Worm (Caenorhabditis elegans) whole organism, late embryonic: Measurements from ENCODE around the gene scav-4.

Experiments used
- C08G9.2 ChIP-seq: sonication (generic microtip); optimal IDR thresholded peaks from 2 replicates; lab custom pipeline; 2016; ENCODE audit warnings: mild to moderate bottlenecking, missing genetic modification characterization, moderate library complexity, missing compliant biosample characterization
- ets-4 ChIP-seq: sonication (generic microtip); optimal IDR thresholded peaks from 2 replicates; lab custom pipeline; 2016; ENCODE audit warnings: missing genetic modification characterization, missing compliant biosample characterization
- fax-1 ChIP-seq: sonication (generic microtip); optimal IDR thresholded peaks from 2 replicates; lab custom pipeline; 2016; ENCODE audit warnings: missing genotype, missing genetic modification characterization, missing compliant biosample characterization
- fkh-10 ChIP-seq: fragments of 150-350 bp; optimal IDR thresholded peaks from 2 replicates; lab custom pipeline; 2014; ENCODE audit warnings: missing biosample characterization, missing genetic modification reagents, missing genetic modification characterization
- pag-3 ChIP-seq: sonication (generic microtip); optimal IDR thresholded peaks from 2 replicates; lab custom pipeline; 2016; ENCODE audit warnings: missing compliant biosample characterization, missing genetic modification characterization, borderline replicate concordance
- pax-1 ChIP-seq: fragments of 150-350 bp; optimal IDR thresholded peaks from 2 replicates; lab custom pipeline; 2014; ENCODE audit warnings: missing biosample characterization, missing genetic modification characterization
- pha-2 ChIP-seq: sonication (generic microtip); optimal IDR thresholded peaks from 2 replicates; lab custom pipeline; 2017; ENCODE audit warnings: mild to moderate bottlenecking, missing genetic modification characterization, missing compliant biosample characterization
- pha-4 ChIP-seq: fragments of 150-350 bp; optimal IDR thresholded peaks from 2 replicates; lab custom pipeline; 2018; ENCODE audit warnings: missing biosample characterization, missing genetic modification reagents, missing genetic modification characterization
- sdc-2 ChIP-seq: sonication (generic microtip); optimal IDR thresholded peaks from 2 replicates; lab custom pipeline; 2016; ENCODE audit warnings: missing genotype, missing genetic modification characterization, missing compliant biosample characterization
- sox-4 ChIP-seq: sonication (generic microtip); optimal IDR thresholded peaks from 2 replicates; lab custom pipeline; 2017; ENCODE audit warnings: mild to moderate bottlenecking, missing genetic modification characterization, inconsistent platforms, missing compliant biosample characterization

DNA sequence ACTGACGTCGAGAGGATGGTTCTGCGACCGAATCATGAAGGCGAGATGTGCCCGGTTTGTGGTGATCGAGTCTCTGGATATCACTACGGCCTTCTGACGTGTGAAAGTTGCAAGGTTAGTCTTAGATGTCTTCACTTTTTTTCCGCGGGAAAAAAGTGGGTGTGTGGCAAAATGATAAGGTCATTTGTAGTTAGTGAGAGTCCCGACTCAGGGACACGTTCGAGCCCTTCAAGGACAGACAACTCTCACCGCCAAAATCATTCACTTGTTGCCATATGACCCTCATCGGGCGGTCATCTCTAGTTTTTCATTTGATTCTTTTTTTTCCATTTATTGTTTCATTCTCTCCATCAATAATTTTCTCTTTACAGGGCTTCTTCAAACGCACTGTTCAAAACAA, 27.3 kb downstream of the scav-4 start:
- no peak for TF ChIP-seq pag-3 (tag; lab: Kevin White, UChicago)
- TF ChIP-seq sox-4 (tag; lab: Kevin White, UChicago) = no peak
- TF ChIP-seq fax-1 (tag; lab: Kevin White, UChicago) = no peak
- no peak for TF ChIP-seq C08G9.2 (tag; lab: Kevin White, UChicago)
- TF ChIP-seq pax-1 (tag; lab: Kevin White, UChicago) = no peak
- TF ChIP-seq pha-2 = no peak
- TF ChIP-seq sdc-2 = no peak
- TF ChIP-seq fkh-10 (GFP tag; lab: Kevin White, UChicago) = no peak
- TF ChIP-seq ets-4 = no peak
- no peak for TF ChIP-seq pha-4
